Fruit fly (Drosophila melanogaster) whole organism, pupa: ENCODE measurements around the gene CG43091.

Experiments
- CG10348 ChIP-seq: fragments of 200-800 bp; sonication (Bioruptor generic); IDR thresholded peaks from 2 replicates; pipeline ENCODE4 v1.3.6; 2022; ENCODE audit warnings: missing biosample characterization, missing genetic modification characterization
- CG12605 ChIP-seq: fragments of 200-800 bp; sonication (Bioruptor generic); IDR thresholded peaks from 2 replicates; pipeline ENCODE4 v1.3.6; 2022; ENCODE audit warnings: missing biosample characterization, missing genetic modification characterization
- CG13204 ChIP-seq: fragments of 200-800 bp; sonication (Bioruptor generic); optimal IDR thresholded peaks from 2 replicates; lab custom pipeline; 2018; ENCODE audit warnings: missing biosample characterization, mild to moderate bottlenecking, missing genetic modification characterization, moderate library complexity
- CG14655 ChIP-seq: fragments of 200-800 bp; sonication (Bioruptor generic); optimal IDR thresholded peaks from 3 replicates; lab custom pipeline; 2017; ENCODE audit warnings: mild to moderate bottlenecking, missing biosample characterization, missing genetic modification reagents, missing genetic modification characterization
- CG15710 ChIP-seq: fragments of 200-800 bp; sonication (Bioruptor generic); optimal IDR thresholded peaks from 2 replicates; lab custom pipeline; 2018; ENCODE audit warnings: missing biosample characterization, mild to moderate bottlenecking, missing genetic modification characterization, moderate library complexity
- CG17806 ChIP-seq: fragments of 200-800 bp; sonication (Bioruptor generic); optimal IDR thresholded peaks from 2 replicates; lab custom pipeline; 2018; ENCODE audit warnings: missing biosample characterization, mild to moderate bottlenecking, missing genetic modification characterization, moderate library complexity
- CG32121 ChIP-seq: fragments of 200-800 bp; sonication (Bioruptor generic); IDR thresholded peaks from 2 replicates; pipeline ENCODE4 v1.3.6; 2022; ENCODE audit warnings: missing biosample characterization, missing genetic modification characterization
- CG34367 ChIP-seq: fragments of 200-800 bp; sonication (Bioruptor generic); optimal IDR thresholded peaks from 2 replicates; lab custom pipeline; 2018; ENCODE audit warnings: missing biosample characterization, mild to moderate bottlenecking, missing genetic modification characterization
- CG4496 ChIP-seq: fragments of 200-800 bp; sonication (Bioruptor generic); IDR thresholded peaks from 3 replicates; pipeline ENCODE4 v1.3.6; 2022; ENCODE audit warnings: missing biosample characterization, missing genetic modification characterization
- CG8159 ChIP-seq: fragments of 200-800 bp; sonication (Bioruptor generic); optimal IDR thresholded peaks from 3 replicates; lab custom pipeline; 2018; ENCODE audit warnings: missing biosample characterization, mild to moderate bottlenecking, missing genetic modification characterization, moderate library complexity
- CG8301 ChIP-seq: fragments of 200-800 bp; sonication (Bioruptor generic); optimal IDR thresholded peaks from 2 replicates; lab custom pipeline; 2018; ENCODE audit warnings: missing biosample characterization, mild to moderate bottlenecking, missing genetic modification characterization
- CG9948 ChIP-seq: fragments of 200-800 bp; sonication (Bioruptor generic); optimal IDR thresholded peaks from 2 replicates; lab custom pipeline; 2018; ENCODE audit warnings: missing biosample characterization, mild to moderate bottlenecking, missing genetic modification characterization, moderate library complexity
- D1 ChIP-seq: fragments of 200-800 bp; sonication (Bioruptor generic); optimal IDR thresholded peaks from 2 replicates; lab custom pipeline; 2018; ENCODE audit warnings: missing biosample characterization, mild to moderate bottlenecking, missing genetic modification characterization, moderate library complexity
- EcR ChIP-seq: fragments of 200-800 bp; sonication (Bioruptor generic); optimal IDR thresholded peaks from 3 replicates; lab custom pipeline; 2019; ENCODE audit warnings: missing biosample characterization, missing genetic modification characterization, mild to moderate bottlenecking, moderate library complexity, missing genetic modification reagents
- Ets98B ChIP-seq: fragments of 200-800 bp; sonication (Bioruptor generic); IDR thresholded peaks from 2 replicates; pipeline ENCODE4 v1.3.6; 2022; ENCODE audit warnings: missing biosample characterization, missing genetic modification characterization
- Pif1A ChIP-seq: fragments of 200-800 bp; sonication (Bioruptor generic); optimal IDR thresholded peaks from 3 replicates; lab custom pipeline; 2016; ENCODE audit warnings: missing biosample characterization, missing genetic modification characterization
- Pif1B ChIP-seq: fragments of 200-800 bp; sonication (Bioruptor generic); optimal IDR thresholded peaks from 3 replicates; lab custom pipeline; 2016; ENCODE audit warnings: missing biosample characterization, missing genetic modification characterization
- Snoo ChIP-seq: fragments of 200-800 bp; sonication (Bioruptor generic); optimal IDR thresholded peaks from 3 replicates; lab custom pipeline; 2017; ENCODE audit warnings: missing biosample characterization, mild to moderate bottlenecking, missing genetic modification characterization, inconsistent platforms
- fd96Ca ChIP-seq: fragments of 200-800 bp; sonication (Bioruptor generic); IDR thresholded peaks from 3 replicates; pipeline ENCODE4 v1.3.6; 2022; ENCODE audit warnings: missing biosample characterization, missing genetic modification characterization
- gl ChIP-seq: fragments of 200-800 bp; sonication (Bioruptor generic); optimal IDR thresholded peaks from 2 replicates; lab custom pipeline; 2018; ENCODE audit warnings: missing biosample characterization, mild to moderate bottlenecking, missing genetic modification characterization
- rn ChIP-seq: fragments of 200-800 bp; sonication (Bioruptor generic); IDR thresholded peaks from 2 replicates; pipeline ENCODE4 v1.3.6; 2022; ENCODE audit warnings: missing biosample characterization, missing genetic modification characterization

CG43091 gene

dm6 chr3R:22770887-22771286 lies 2.4 kb upstream of the CG43091 start, which contains the start of gene CG43094:
Gene CG43094 (minus strand): TSS chr3R:22770987.
- TF ChIP-seq CG32121 (GFP tag; lab: Robert Waterston, UW) (no peak), gl (no peak), CG10348 (no peak), CG8159 (tag; lab: Kevin White, UChicago) (no peak), CG14655 (GFP tag; lab: Kevin White, UChicago) (no peak), Ets98B (GFP tag; lab: Robert Waterston, UW) (no peak), CG8301 (tag; lab: Kevin White, UChicago) (no peak), EcR (no peak), Pif1A (GFP tag; lab: Kevin White, UChicago) (no peak)
- TF ChIP-seq, all 21 proteins: peak for 0

DNA sequence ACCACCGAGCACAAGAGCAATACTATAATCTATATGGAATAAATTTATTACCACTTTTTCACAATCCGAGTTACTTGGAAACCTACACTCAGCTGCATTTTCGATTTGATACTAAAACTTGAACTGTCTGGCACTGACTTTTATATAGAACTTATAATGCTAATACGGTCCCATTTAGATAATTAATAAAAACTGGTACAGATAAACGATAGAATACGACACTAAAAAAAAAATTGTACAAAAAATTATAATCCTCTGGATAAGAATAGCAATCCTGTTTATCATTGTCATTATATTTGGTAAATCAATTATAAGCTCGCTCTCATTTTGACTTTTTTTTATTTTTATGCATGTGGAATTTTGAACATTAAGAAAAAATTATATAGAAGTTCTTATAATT lies 1.7 kb upstream of the CG43091 start, which contains the start of gene CG43093:
Gene CG43093 (minus strand): TSS at position 101 of the 400 bp plus-strand sequence.
- TF ChIP-seq gl (no peak), CG4496 (no peak), CG8301 (tag; lab: Kevin White, UChicago) (no peak), CG15710 (tag; lab: Kevin White, UChicago) (no peak), CG17806 (no peak), rn (no peak), Ets98B (GFP tag; lab: Robert Waterston, UW) (no peak), Pif1A (GFP tag; lab: Kevin White, UChicago) (no peak), D1 (tag; lab: Kevin White, UChicago) (no peak), CG8159 (tag; lab: Kevin White, UChicago) (no peak), CG34367 (tag; lab: Kevin White, UChicago) (no peak), Pif1B (no peak)
- TF ChIP-seq, all 21 proteins: peak for 0

- TF ChIP-seq CG10348 (no peak), CG12605 (GFP tag; lab: Robert Waterston, UW) (no peak), rn (no peak), Ets98B (GFP tag; lab: Robert Waterston, UW) (no peak), D1 (tag; lab: Kevin White, UChicago) (no peak), CG8159 (tag; lab: Kevin White, UChicago) (no peak), CG8301 (tag; lab: Kevin White, UChicago) (no peak)
- TF ChIP-seq, all 21 proteins: peak for 0
These were observed 1.0 kb upstream of the CG43091 start, which contains the start of gene CG43092 for dm6 chr3R:22769567-22769966. Gene CG43092 (minus strand): TSS chr3R:22769667.

- TF ChIP-seq Pif1B (no peak), CG14655 (GFP tag; lab: Kevin White, UChicago) (no peak), CG8159 (tag; lab: Kevin White, UChicago) (no peak), EcR (no peak), CG17806 (no peak), fd96Ca (GFP tag; lab: Robert Waterston, UW) (no peak), CG15710 (tag; lab: Kevin White, UChicago) (no peak), Ets98B (GFP tag; lab: Robert Waterston, UW) (no peak), CG8301 (tag; lab: Kevin White, UChicago) (no peak), Pif1A (GFP tag; lab: Kevin White, UChicago) (no peak), D1 (tag; lab: Kevin White, UChicago) (no peak), CG4496 (no peak), CG13204 (no peak), Snoo (no peak), rn (no peak)
These were observed 934 bp downstream of the CG43091 start, which contains the start of gene CG13841 for dm6 chr3R:22767599-22767998. Gene CG13841 (minus strand): TSS chr3R:22767699.

DNA sequence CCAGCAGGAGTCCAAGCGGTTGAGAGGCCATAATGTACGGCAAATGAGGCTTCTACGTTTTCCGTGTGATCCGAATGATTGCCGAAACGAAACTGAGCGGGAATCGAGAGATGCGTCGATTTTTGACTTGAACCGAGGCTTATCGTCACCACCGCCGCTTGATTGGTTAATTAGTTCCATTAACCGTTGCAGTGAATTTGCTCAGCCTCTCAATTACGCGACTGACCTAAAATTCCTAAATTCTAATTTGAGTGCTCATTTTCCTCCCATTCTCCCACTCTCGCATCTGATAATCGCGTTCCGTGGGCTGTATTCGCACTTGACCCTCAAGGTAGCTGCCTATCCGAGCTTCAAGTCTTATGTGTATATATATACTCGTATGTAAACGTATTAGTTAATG lies 2.5 kb downstream of the CG43091 start, which contains the start of gene Nepl15:
Gene Nepl15 (minus strand): TSS at position 101 of the 400 bp plus-strand sequence.
- no peak for TF ChIP-seq CG14655 (GFP tag; lab: Kevin White, UChicago)
- no peak for TF ChIP-seq Pif1B
- no peak for TF ChIP-seq Ets98B (GFP tag; lab: Robert Waterston, UW)

dm6 chr3R:22763587-22763986 lies 4.9 kb downstream of the CG43091 start, which contains the start of gene Nepl14:
Gene Nepl14 (minus strand): TSS chr3R:22763711.
- TF ChIP-seq CG34367 (tag; lab: Kevin White, UChicago) (no peak), CG9948 (tag; lab: Kevin White, UChicago) (no peak), EcR (no peak)

- TF ChIP-seq CG9948 (tag; lab: Kevin White, UChicago), result no peak
- TF ChIP-seq CG4496, result no peak
- TF ChIP-seq Pif1B, result no peak
- TF ChIP-seq Snoo, result no peak
- TF ChIP-seq CG8159 (tag; lab: Kevin White, UChicago), result no peak
- no peak for TF ChIP-seq EcR
- TF ChIP-seq Ets98B (GFP tag; lab: Robert Waterston, UW), result no peak
- no peak for TF ChIP-seq rn
- TF ChIP-seq Pif1A (GFP tag; lab: Kevin White, UChicago), result no peak
These were observed 7.5 kb downstream of the CG43091 start, which contains the start of gene Nepl13 for dm6 chr3R:22760988-22761387. Gene Nepl13 (minus strand): TSS chr3R:22761076.
